Worm (Caenorhabditis elegans): ENCODE measurements around the gene ZC412.3.

Gene ZC412.3

DNA sequence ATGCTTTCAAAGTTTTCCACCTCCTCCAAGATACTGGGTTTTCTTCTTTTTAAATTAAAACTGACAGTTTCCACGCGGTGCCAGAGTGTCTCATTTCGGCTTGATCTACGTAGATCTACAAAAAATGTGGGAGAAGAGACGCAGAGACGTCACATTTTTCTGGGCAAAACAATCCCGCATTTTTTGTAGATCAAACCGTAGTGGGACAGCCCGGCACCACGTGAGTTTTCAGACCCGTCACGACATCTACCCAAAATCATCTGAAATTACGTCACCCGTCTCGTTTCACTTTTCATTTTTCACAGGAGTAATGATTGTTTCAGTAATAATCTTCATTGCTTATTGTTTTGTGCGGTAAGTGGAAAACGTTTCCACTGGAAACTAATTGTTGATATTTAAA, 42.9 kb downstream of the ZC412.3 start (continued):
- no peak for TF ChIP-seq snpc-4 (GFP tag; optimal IDR thresholded peaks at IDR 0.05)
- TF ChIP-seq snpc-4 (tag; optimal IDR thresholded peaks at IDR 0.05): peak in 1 of 4 experiments; percentile 33
- TF ChIP-seq ZK185.1 (tag; optimal IDR thresholded peaks at IDR 0.05; ENCODE audit: poor library complexity, severe bottlenecking): no peak
- peak; percentile 76; the same call in 1 of the 2 replicates for TF ChIP-seq madf-3 (GFP tag; IDR thresholded peaks at IDR 0.05)
- no peak for TF ChIP-seq ztf-18 (tag; optimal IDR thresholded peaks at IDR 0.05)
- TF ChIP-seq ztf-3 (GFP tag; optimal IDR thresholded peaks at IDR 0.05): no peak
- 0 out of 2 replicates have a peak, but pooled peaks have one; percentile 28 for TF ChIP-seq pbrm-1 (GFP tag; IDR thresholded peaks at IDR 0.05)
- no peak for TF ChIP-seq akir-1 (GFP tag; optimal IDR thresholded peaks at IDR 0.05)
- TF ChIP-seq pha-4 (tag; optimal IDR thresholded peaks at IDR 0.05): no peak
- TF ChIP-seq bed-1 (GFP tag; IDR thresholded peaks at IDR 0.05): no peak
- no peak for TF ChIP-seq F23B12.7 (tag; optimal IDR thresholded peaks at IDR 0.05; ENCODE audit: insufficient read depth)
- TF ChIP-seq egl-18 (GFP tag; IDR thresholded peaks at IDR 0.05): no peak
- no peak for TF ChIP-seq zfh-2 (GFP tag; conservative IDR thresholded peaks at IDR 0.05)
- peak; percentile 74 for TF ChIP-seq repo-1 (tag; optimal IDR thresholded peaks at IDR 0.05)
- TF ChIP-seq T26A5.8 (tag; optimal IDR thresholded peaks at IDR 0.05): no peak
- no peak for TF ChIP-seq C17E4.6 (GFP tag; IDR thresholded peaks at IDR 0.05)
- no peak for TF ChIP-seq dpff-1 (tag; optimal IDR thresholded peaks at IDR 0.05)
- TF ChIP-seq lsy-27 (tag; optimal IDR thresholded peaks at IDR 0.05; ENCODE audit: borderline replicate concordance, insufficient read depth): no peak
- no peak for TF ChIP-seq F57C9.4 (tag; optimal IDR thresholded peaks at IDR 0.05)
- no peak for TF ChIP-seq dox-1 (GFP tag; IDR thresholded peaks at IDR 0.05)
- TF ChIP-seq athp-1 (tag; optimal IDR thresholded peaks at IDR 0.05): no peak
- no peak; the same call in 1 of the 2 replicates for TF ChIP-seq nfyb-1 (GFP tag; IDR thresholded peaks at IDR 0.05)
- TF ChIP-seq Y53F4B.3 (GFP tag; IDR thresholded peaks at IDR 0.05): no peak
- no peak for TF ChIP-seq xnd-1 (tag; optimal IDR thresholded peaks at IDR 0.05)
- no peak for TF ChIP-seq sptf-2 (GFP tag; optimal IDR thresholded peaks at IDR 0.05)
- TF ChIP-seq rcor-1 (GFP tag; IDR thresholded peaks at IDR 0.05): no peak
- TF ChIP-seq chd-7 (tag; optimal IDR thresholded peaks at IDR 0.05): no peak
- TF ChIP-seq ceh-91 (GFP tag; IDR thresholded peaks at IDR 0.05): no peak
- no peak for TF ChIP-seq zim-3 (tag; optimal IDR thresholded peaks at IDR 0.05)
- TF ChIP-seq nfya-2 (GFP tag; IDR thresholded peaks at IDR 0.05): no peak
- TF ChIP-seq D2030.7 (GFP tag; IDR thresholded peaks at IDR 0.05): no peak
- TF ChIP-seq ztf-26 (tag; optimal IDR thresholded peaks at IDR 0.05): no peak
- no peak for TF ChIP-seq cebp-2 (GFP tag; IDR thresholded peaks at IDR 0.05)
- no peak for TF ChIP-seq B0261.1 (tag; optimal IDR thresholded peaks at IDR 0.05)
- TF ChIP-seq ceh-40 (GFP tag; IDR thresholded peaks at IDR 0.05): no peak
- no peak for TF ChIP-seq fkh-3 (tag; optimal IDR thresholded peaks at IDR 0.05)
- no peak for TF ChIP-seq F22D6.2 (tag; optimal IDR thresholded peaks at IDR 0.05)
- no peak for TF ChIP-seq attf-5 (GFP tag; optimal IDR thresholded peaks at IDR 0.05)
- TF ChIP-seq efl-1 (GFP tag; optimal IDR thresholded peaks at IDR 0.05): peak; percentile 1
- TF ChIP-seq madf-6 (GFP tag; IDR thresholded peaks at IDR 0.05): no peak; the same call in 1 of the 2 replicates
- TF ChIP-seq attf-3 (GFP tag; conservative IDR thresholded peaks at IDR 0.05): no peak
- no peak for TF ChIP-seq lir-1 (GFP tag; conservative IDR thresholded peaks at IDR 0.05)
- TF ChIP-seq nhr-90 (tag; optimal IDR thresholded peaks at IDR 0.05): no peak
- TF ChIP-seq lin-26 (GFP tag; IDR thresholded peaks at IDR 0.05): no peak
- TF ChIP-seq Y56A3A.18 (GFP tag; IDR thresholded peaks at IDR 0.05): 0 out of 2 replicates have a peak, but pooled peaks have one; percentile 29
- TF ChIP-seq tbp1 (GFP tag; optimal IDR thresholded peaks at IDR 0.05): no peak
- no peak for TF ChIP-seq F49E8.2 (tag; optimal IDR thresholded peaks at IDR 0.05; ENCODE audit: insufficient read depth)
- no peak for TF ChIP-seq aptf-3 (GFP tag; IDR thresholded peaks at IDR 0.05)
- TF ChIP-seq mes-4 (tag; optimal IDR thresholded peaks at IDR 0.05): no peak
- TF ChIP-seq gei-17 (GFP tag; optimal IDR thresholded peaks at IDR 0.05): no peak
